Fruit fly (Drosophila melanogaster): Measurements from ENCODE around the gene CG15760.

CG15760 gene

DNA sequence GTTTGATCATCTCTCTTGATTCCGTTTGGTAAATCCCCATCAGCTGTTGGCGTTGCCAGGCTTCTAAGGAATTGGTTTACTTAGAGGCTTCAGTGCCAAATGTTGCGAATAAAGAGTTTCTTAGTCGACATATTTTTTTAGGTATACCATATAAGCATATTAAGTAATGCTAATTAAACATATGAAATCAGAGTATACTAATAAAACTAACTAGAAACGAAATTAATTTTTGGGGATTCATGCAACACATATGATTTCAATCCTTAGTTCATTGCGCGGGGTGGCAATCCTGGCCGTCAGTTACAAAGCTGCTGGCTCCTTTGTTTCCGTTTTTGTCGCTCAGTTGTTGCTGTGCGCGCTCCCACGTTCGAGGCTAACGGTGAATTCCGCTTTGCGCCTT lies at the start of gene CG15760:
TSS of gene CG15760 (plus strand) at position 334 of the 400 bp plus-strand sequence.
- TF ChIP-seq noc (tag; optimal IDR thresholded peaks at IDR 0.05), result no peak

- TF ChIP-seq noc (tag; optimal IDR thresholded peaks at IDR 0.05), result no peak
These were observed 45.0 kb upstream of the CG15760 start, which contains the start of the genes CG2691 and NFAT for dm6 chrX:13624334-13625079. CG2691 (minus strand) TSS chrX:13624408. NFAT (plus strand) TSS chrX:13624745.

dm6 chrX:13625080-13625723 lies 44.3 kb upstream of the CG15760 start:
- no peak for TF ChIP-seq noc (tag; optimal IDR thresholded peaks at IDR 0.05)

DNA sequence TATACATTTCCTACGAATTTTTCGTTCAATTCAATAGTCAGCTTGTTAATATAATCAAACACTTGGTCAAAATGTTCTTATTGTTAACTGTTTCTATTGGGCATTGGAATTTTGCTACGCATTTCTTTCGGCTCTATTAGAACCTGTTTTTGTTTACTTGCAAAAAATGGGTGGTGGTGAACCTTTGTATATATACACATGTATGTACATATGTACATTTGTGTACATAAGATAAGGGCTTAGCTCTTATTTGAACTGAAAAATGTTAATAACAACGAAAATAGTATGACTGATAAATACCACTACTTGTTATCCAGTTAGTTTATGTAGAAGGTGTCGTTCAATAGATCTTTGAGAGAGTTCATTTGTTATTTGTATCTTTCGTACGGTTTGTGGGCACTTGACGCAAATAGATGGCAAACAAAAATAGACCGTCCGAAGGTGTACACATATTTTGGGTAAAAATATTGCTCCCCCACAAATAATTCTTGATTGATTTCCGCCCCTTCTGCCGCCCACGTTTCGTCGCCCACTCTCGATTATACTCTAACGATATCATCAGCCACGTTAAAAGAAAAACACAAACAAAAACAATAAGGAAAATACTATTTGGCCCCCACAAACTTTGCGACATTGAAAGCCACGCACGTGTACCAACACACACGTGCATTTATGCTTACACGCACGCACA lies 43.5 kb upstream of the CG15760 start:
- no peak for TF ChIP-seq noc (tag; optimal IDR thresholded peaks at IDR 0.05)

dm6 chrX:13626579-13626894 lies 43.0 kb upstream of the CG15760 start:
- TF ChIP-seq noc (tag; optimal IDR thresholded peaks at IDR 0.05), result peak; percentile 71

- no peak for TF ChIP-seq noc (tag; optimal IDR thresholded peaks at IDR 0.05)
These were observed 41.6 kb upstream of the CG15760 start for dm6 chrX:13627855-13628254.

DNA sequence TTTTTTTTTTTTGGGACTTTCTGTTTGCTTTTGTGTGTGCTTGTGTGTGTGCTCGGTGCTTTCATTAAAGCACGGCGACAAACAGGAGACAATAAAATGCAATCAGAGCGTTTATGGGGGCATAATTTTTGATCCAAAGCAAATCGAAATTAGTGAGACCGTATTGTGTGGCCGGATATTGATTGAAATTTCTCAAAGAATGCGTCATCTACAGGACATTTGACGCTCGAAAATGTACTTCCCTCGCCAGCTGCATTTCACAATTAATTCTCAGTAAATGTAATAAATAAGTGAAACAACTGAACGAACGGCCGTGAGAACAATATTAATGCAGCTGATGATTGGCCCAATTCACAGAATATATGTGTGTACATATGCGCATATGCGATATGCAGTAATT lies 40.1 kb upstream of the CG15760 start:
- TF ChIP-seq noc (tag; optimal IDR thresholded peaks at IDR 0.05), result no peak

DNA sequence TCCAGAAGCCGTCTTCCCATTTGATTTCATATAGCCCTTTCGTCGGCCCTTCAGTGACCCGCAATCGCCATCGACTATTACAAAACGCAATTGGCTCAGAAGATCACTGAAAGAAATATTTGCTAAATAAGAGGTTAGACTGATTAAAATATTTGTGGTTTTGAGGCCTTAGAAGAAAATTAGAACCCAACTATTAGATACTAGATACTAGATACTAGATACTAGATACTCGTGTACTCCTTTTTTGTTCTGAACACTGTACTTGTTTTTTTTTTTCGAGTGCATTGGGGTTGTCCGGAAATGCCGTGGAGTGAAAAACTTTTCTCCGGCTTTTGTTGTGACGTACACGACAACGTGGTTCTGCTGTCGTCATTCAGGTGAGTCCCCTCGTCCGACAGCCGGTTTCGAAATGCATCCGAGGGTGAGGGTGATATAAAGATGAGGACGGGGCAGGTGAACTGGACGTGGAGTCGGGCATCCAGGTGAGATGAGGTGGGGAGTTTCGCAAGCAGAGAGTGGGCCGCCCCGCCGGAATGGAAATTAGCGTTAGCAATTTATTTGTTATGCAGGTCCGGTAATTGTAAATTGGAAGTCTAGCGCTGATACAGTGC lies 39.1 kb upstream of the CG15760 start:
- no peak for TF ChIP-seq noc (tag; optimal IDR thresholded peaks at IDR 0.05)

- TF ChIP-seq noc (tag; optimal IDR thresholded peaks at IDR 0.05), result peak; percentile 12
These were observed 36.9 kb upstream of the CG15760 start for dm6 chrX:13632606-13633005.

DNA sequence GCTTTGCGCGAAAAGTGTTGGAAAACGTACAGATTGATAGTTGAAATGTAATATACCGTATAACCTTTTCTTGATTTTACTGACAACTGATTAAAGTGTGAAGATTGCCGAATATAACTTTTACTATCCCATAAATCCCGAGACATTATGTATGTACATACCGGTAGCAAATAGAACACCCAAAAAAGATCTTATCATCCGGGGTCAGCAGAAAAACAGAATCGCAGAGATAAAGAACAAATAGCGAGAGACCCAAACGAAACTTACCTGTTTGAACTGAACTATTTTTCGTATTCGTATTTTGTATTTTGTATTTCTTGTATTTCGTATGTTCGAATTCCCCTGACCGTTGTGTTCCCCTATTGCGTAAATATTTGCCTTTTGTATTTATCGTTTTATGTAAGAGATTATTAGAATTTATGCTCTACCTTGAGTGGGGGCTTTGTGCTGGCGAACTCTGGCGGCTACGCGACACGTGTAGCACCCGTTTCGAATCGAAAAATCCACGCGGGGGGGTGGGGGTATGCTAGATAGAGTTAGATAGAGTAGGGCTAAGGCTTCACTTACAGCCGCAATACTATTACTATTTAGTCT lies 36.1 kb upstream of the CG15760 start:
- TF ChIP-seq noc (tag; optimal IDR thresholded peaks at IDR 0.05), result no peak

- peak; percentile 91 for TF ChIP-seq noc (tag; optimal IDR thresholded peaks at IDR 0.05)
These were observed 35.1 kb upstream of the CG15760 start for dm6 chrX:13634254-13634999.

- TF ChIP-seq noc (tag; optimal IDR thresholded peaks at IDR 0.05), result no peak
These were observed 34.5 kb upstream of the CG15760 start for dm6 chrX:13635000-13635368.

DNA sequence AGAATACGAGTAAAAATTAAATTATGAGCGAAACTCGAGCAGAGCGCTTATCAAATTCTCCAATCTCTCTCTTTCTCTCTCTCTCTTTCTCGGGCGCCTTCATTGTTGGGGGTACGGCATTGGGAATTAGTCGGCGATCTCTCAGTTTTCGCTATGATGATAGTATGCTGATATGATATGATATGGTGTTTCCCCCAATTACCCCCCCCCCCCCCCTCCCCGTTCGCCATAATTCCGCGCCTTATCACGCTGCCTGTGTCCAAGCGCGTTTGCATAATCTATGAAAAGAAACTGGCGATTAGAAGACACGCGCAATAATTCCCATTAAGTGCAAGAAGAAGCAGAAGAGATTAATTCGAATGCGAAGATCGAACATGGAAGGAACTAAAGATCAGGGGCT lies 32.7 kb upstream of the CG15760 start:
- peak; percentile 57 for TF ChIP-seq noc (tag; optimal IDR thresholded peaks at IDR 0.05)

dm6 chrX:13637588-13637987 lies 31.9 kb upstream of the CG15760 start:
- TF ChIP-seq noc (tag; optimal IDR thresholded peaks at IDR 0.05), result no peak

dm6 chrX:13639998-13640691 lies 29.4 kb upstream of the CG15760 start:
- TF ChIP-seq noc (tag; optimal IDR thresholded peaks at IDR 0.05), result peak; percentile 95
